Fruit fly (Drosophila melanogaster) whole organism, embryonic: ENCODE data around the gene CG18662.

Experiments used
- Atf-2 ChIP-seq: fragments of 200-800 bp; sonication (Bioruptor generic); optimal IDR thresholded peaks from 2 replicates; lab custom pipeline; 2016; ENCODE audit warnings: missing biosample characterization, missing genetic modification characterization
- Atf3 ChIP-seq: fragments of 200-800 bp; sonication (Bioruptor generic); optimal IDR thresholded peaks from 3 replicates; lab custom pipeline; 2016; ENCODE audit warnings: missing biosample characterization, missing genetic modification characterization
- B-H1 ChIP-seq: fragments of 200-800 bp; sonication (Bioruptor generic); IDR thresholded peaks from 3 replicates; pipeline ENCODE4 v1.3.6; 2022; ENCODE audit warnings: missing biosample characterization, missing genetic modification characterization
- BEAF-32 ChIP-seq: fragments of 200-800 bp; sonication (Bioruptor generic); optimal IDR thresholded peaks from 3 replicates; lab custom pipeline; 2017; ENCODE audit warnings: missing biosample characterization, missing genetic modification characterization, mild to moderate bottlenecking, moderate library complexity, missing genetic modification reagents
- CG11695 ChIP-seq: fragments of 200-800 bp; sonication (Bioruptor generic); IDR thresholded peaks from 3 replicates; pipeline ENCODE4 v1.3.6; 2022; ENCODE audit warnings: missing biosample characterization, missing genetic modification characterization
- CG12391 ChIP-seq: fragments of 200-800 bp; sonication (Bioruptor generic); optimal IDR thresholded peaks from 3 replicates; lab custom pipeline; 2018; ENCODE audit warnings: missing biosample characterization, mild to moderate bottlenecking, missing genetic modification characterization, moderate library complexity
- CG13287 ChIP-seq: fragments of 200-800 bp; sonication (Bioruptor generic); IDR thresholded peaks from 2 replicates; pipeline ENCODE4 v1.3.6; 2022; ENCODE audit warnings: missing biosample characterization, missing genetic modification characterization; ENCODE audit not compliant: partially characterized antibody
- CG14667 ChIP-seq: fragments of 200-800 bp; sonication (Bioruptor generic); IDR thresholded peaks from 2 replicates; pipeline ENCODE4 v1.3.6; 2022; ENCODE audit warnings: missing biosample characterization, missing genetic modification characterization
- CG15514 ChIP-seq: fragments of 200-800 bp; sonication (Bioruptor generic); optimal IDR thresholded peaks from 3 replicates; lab custom pipeline; 2017; ENCODE audit warnings: missing biosample characterization, missing genetic modification characterization, mild to moderate bottlenecking, moderate library complexity, missing genetic modification reagents
- CG16779 ChIP-seq: fragments of 200-800 bp; sonication (Bioruptor generic); IDR thresholded peaks from 2 replicates; pipeline ENCODE4 v1.3.6; 2022; ENCODE audit warnings: missing biosample characterization, missing genetic modification characterization
- CG16863 ChIP-seq: fragments of 200-800 bp; sonication (Bioruptor generic); optimal IDR thresholded peaks from 3 replicates; lab custom pipeline; 2016; ENCODE audit warnings: missing biosample characterization, missing genetic modification characterization
- CG17361 ChIP-seq: fragments of 200-800 bp; sonication (Bioruptor generic); IDR thresholded peaks from 3 replicates; pipeline ENCODE4 v1.3.6; 2022; ENCODE audit warnings: missing biosample characterization, missing genetic modification characterization
- CG17612 ChIP-seq: fragments of 200-800 bp; sonication (Bioruptor generic); IDR thresholded peaks from 2 replicates; pipeline ENCODE4 v1.3.6; 2022; ENCODE audit warnings: missing biosample characterization, missing genetic modification characterization
- CG18619 ChIP-seq: fragments of 200-800 bp; sonication (Bioruptor generic); optimal IDR thresholded peaks from 3 replicates; lab custom pipeline; 2017; ENCODE audit warnings: missing biosample characterization, mild to moderate bottlenecking, missing genetic modification characterization
- CG31224 ChIP-seq: fragments of 200-800 bp; sonication (Bioruptor generic); IDR thresholded peaks from 2 replicates; pipeline ENCODE4 v1.3.6; 2022; ENCODE audit warnings: missing biosample characterization, missing genetic modification characterization
- CG32532 ChIP-seq: fragments of 200-800 bp; sonication (Bioruptor generic); IDR thresholded peaks from 2 replicates; pipeline ENCODE4 v1.3.6; 2022; ENCODE audit warnings: missing biosample characterization, missing genetic modification characterization
- CG34376 ChIP-seq: fragments of 200-800 bp; sonication (Bioruptor generic); optimal IDR thresholded peaks from 2 replicates; lab custom pipeline; 2018; ENCODE audit warnings: missing biosample characterization, mild to moderate bottlenecking, missing genetic modification characterization
- CG34422 ChIP-seq: fragments of 200-800 bp; sonication (Bioruptor generic); IDR thresholded peaks from 3 replicates; pipeline ENCODE4 v1.3.6; 2022; ENCODE audit warnings: missing biosample characterization, missing genetic modification characterization
- CG4328 ChIP-seq: fragments of 200-800 bp; sonication (Bioruptor generic); optimal IDR thresholded peaks from 3 replicates; lab custom pipeline; 2017; ENCODE audit warnings: missing biosample characterization, missing genetic modification reagents, missing genetic modification characterization
- CG5953 ChIP-seq: fragments of 200-800 bp; sonication (Bioruptor generic); IDR thresholded peaks from 2 replicates; pipeline ENCODE4 v1.3.6; 2022; ENCODE audit warnings: missing biosample characterization, missing genetic modification characterization
- CG6254 ChIP-seq: fragments of 200-800 bp; sonication (Bioruptor generic); optimal IDR thresholded peaks from 3 replicates; lab custom pipeline; 2017; ENCODE audit warnings: mild to moderate bottlenecking, missing biosample characterization, missing genetic modification reagents, missing genetic modification characterization
- CG6813 ChIP-seq: fragments of 200-800 bp; sonication (Bioruptor generic); optimal IDR thresholded peaks from 2 replicates; lab custom pipeline; 2017; ENCODE audit warnings: missing biosample characterization, missing genetic modification characterization, mild to moderate bottlenecking, moderate library complexity, missing genetic modification reagents
- CG8290 ChIP-seq, 3 experiments: fragments of 200-800 bp; sonication (Bioruptor generic); optimal IDR thresholded peaks; 2 replicates each; lab custom pipeline; 2016 to 2019; ENCODE audit warnings: missing biosample characterization in 3 of 3, missing genetic modification characterization in 3 of 3, mild to moderate bottlenecking in 2 of 3, moderate library complexity in 1 of 3
- CG9876 ChIP-seq: fragments of 200-800 bp; sonication (Bioruptor generic); optimal IDR thresholded peaks from 2 replicates; lab custom pipeline; 2016; ENCODE audit warnings: missing biosample characterization, missing genetic modification characterization
- D19B ChIP-seq: fragments of 200-800 bp; sonication (Bioruptor generic); optimal IDR thresholded peaks from 2 replicates; lab custom pipeline; 2017; ENCODE audit warnings: missing biosample characterization, mild to moderate bottlenecking, missing genetic modification characterization
- Dbx ChIP-seq: fragments of 200-800 bp; sonication (Bioruptor generic); IDR thresholded peaks from 3 replicates; pipeline ENCODE4 v1.3.6; 2022; ENCODE audit warnings: missing biosample characterization, missing genetic modification characterization
- Dek ChIP-seq: fragments of 200-800 bp; sonication (Bioruptor generic); optimal IDR thresholded peaks from 3 replicates; lab custom pipeline; 2019; ENCODE audit warnings: missing biosample characterization, mild to moderate bottlenecking, missing genetic modification characterization, moderate library complexity
- Dfd ChIP-seq, 2 experiments: fragments of >200 bp; optimal IDR thresholded peaks; 2 replicates each; lab custom pipeline; 2017; ENCODE audit warnings: missing biosample characterization in 2 of 2, missing genetic modification characterization in 2 of 2
- Dip3 ChIP-seq: fragments of 200-800 bp; sonication (Bioruptor generic); optimal IDR thresholded peaks from 3 replicates; lab custom pipeline; 2016; ENCODE audit warnings: missing biosample characterization, missing genetic modification characterization
- Dref ChIP-seq: fragments of 200-800 bp; sonication (Bioruptor generic); IDR thresholded peaks from 2 replicates; pipeline ENCODE4 v1.3.6; 2022; ENCODE audit warnings: missing biosample characterization, missing genetic modification characterization
- Drgx ChIP-seq: fragments of 200-800 bp; sonication (Bioruptor generic); IDR thresholded peaks from 2 replicates; pipeline ENCODE4 v1.3.6; 2022; ENCODE audit warnings: missing biosample characterization, missing genetic modification characterization
- Ets65A ChIP-seq: fragments of 200-800 bp; sonication (Bioruptor generic); peaks from one replicate; lab custom pipeline; 2016; ENCODE audit warnings: missing biosample characterization, missing genetic modification characterization
- Fer3 ChIP-seq: fragments of 200-800 bp; sonication (Bioruptor generic); optimal IDR thresholded peaks from 2 replicates; lab custom pipeline; 2018; ENCODE audit warnings: missing biosample characterization, mild to moderate bottlenecking, missing genetic modification characterization, moderate library complexity
- Lpt ChIP-seq: fragments of >200 bp; optimal IDR thresholded peaks from 2 replicates; lab custom pipeline; 2018; ENCODE audit warnings: missing biosample characterization, missing genetic modification characterization
- MBD-R2 ChIP-seq: fragments of 200-800 bp; sonication (Bioruptor generic); IDR thresholded peaks from 2 replicates; pipeline ENCODE4 v1.3.6; 2022; ENCODE audit warnings: missing biosample characterization, missing genetic modification characterization
- NFAT ChIP-seq: fragments of 200-800 bp; sonication (Bioruptor generic); IDR thresholded peaks from 2 replicates; pipeline ENCODE4 v1.3.6; 2022; ENCODE audit warnings: missing biosample characterization, missing genetic modification characterization
- Oli ChIP-seq: fragments of 200-800 bp; sonication (Bioruptor generic); optimal IDR thresholded peaks from 2 replicates; lab custom pipeline; 2018; ENCODE audit warnings: missing biosample characterization, mild to moderate bottlenecking, missing genetic modification characterization, moderate library complexity
- PHDP ChIP-seq: fragments of 200-800 bp; sonication (Bioruptor generic); optimal IDR thresholded peaks from 3 replicates; lab custom pipeline; 2018; ENCODE audit warnings: missing biosample characterization, mild to moderate bottlenecking, missing genetic modification characterization, moderate library complexity
- amos ChIP-seq: fragments of 200-800 bp; sonication (Bioruptor generic); IDR thresholded peaks from 2 replicates; pipeline ENCODE4 v1.3.6; 2022; ENCODE audit warnings: missing biosample characterization, missing genetic modification characterization; ENCODE audit not compliant: partially characterized antibody
- ap ChIP-seq: fragments of 200-800 bp; sonication (Bioruptor generic); IDR thresholded peaks from 2 replicates; pipeline ENCODE4 v1.3.6; 2022; ENCODE audit warnings: missing biosample characterization, missing genetic modification characterization
- dimm ChIP-seq: fragments of 200-800 bp; sonication (Bioruptor generic); IDR thresholded peaks from 2 replicates; pipeline ENCODE4 v1.3.6; 2022; ENCODE audit warnings: missing biosample characterization, missing genetic modification characterization
- esg ChIP-seq: fragments of 200-800 bp; sonication (Bioruptor generic); conservative IDR thresholded peaks from 2 replicates; pipeline ENCODE4 v1.3.6; 2022; ENCODE audit warnings: missing biosample characterization, missing genetic modification characterization
- fd3F ChIP-seq: fragments of 200-800 bp; sonication (Bioruptor generic); optimal IDR thresholded peaks from 2 replicates; lab custom pipeline; 2018; ENCODE audit warnings: missing biosample characterization, mild to moderate bottlenecking, missing genetic modification characterization, moderate library complexity
- grn ChIP-seq: fragments of 200-800 bp; sonication (Bioruptor generic); optimal IDR thresholded peaks from 3 replicates; lab custom pipeline; 2017; ENCODE audit warnings: missing biosample characterization, missing genetic modification characterization
- h ChIP-seq: fragments of >200 bp; optimal IDR thresholded peaks from 2 replicates; lab custom pipeline; 2017
- lbe ChIP-seq: fragments of 200-800 bp; sonication (Bioruptor generic); optimal IDR thresholded peaks from 2 replicates; lab custom pipeline; 2016; ENCODE audit warnings: missing biosample characterization, mild to moderate bottlenecking, missing genetic modification characterization
- peb ChIP-seq: fragments of 200-800 bp; sonication (Bioruptor generic); IDR thresholded peaks from 2 replicates; pipeline ENCODE4 v1.3.6; 2022; ENCODE audit warnings: missing biosample characterization, missing genetic modification characterization
- run ChIP-seq: fragments of 200-800 bp; sonication (Bioruptor generic); optimal IDR thresholded peaks from 3 replicates; lab custom pipeline; 2018; ENCODE audit warnings: missing biosample characterization, mild to moderate bottlenecking, missing genetic modification characterization
- schlank ChIP-seq: fragments of 200-800 bp; sonication (Bioruptor generic); optimal IDR thresholded peaks from 2 replicates; lab custom pipeline; 2018; ENCODE audit warnings: missing biosample characterization, mild to moderate bottlenecking, missing genetic modification characterization
- shn ChIP-seq: fragments of 200-800 bp; sonication (Bioruptor generic); optimal IDR thresholded peaks from 3 replicates; lab custom pipeline; 2016; ENCODE audit warnings: missing biosample characterization, missing genetic modification characterization
- trh ChIP-seq: fragments of 200-800 bp; sonication (Bioruptor generic); optimal IDR thresholded peaks from 2 replicates; lab custom pipeline; 2016; ENCODE audit warnings: missing biosample characterization, missing genetic modification characterization

CG18662 gene

DNA sequence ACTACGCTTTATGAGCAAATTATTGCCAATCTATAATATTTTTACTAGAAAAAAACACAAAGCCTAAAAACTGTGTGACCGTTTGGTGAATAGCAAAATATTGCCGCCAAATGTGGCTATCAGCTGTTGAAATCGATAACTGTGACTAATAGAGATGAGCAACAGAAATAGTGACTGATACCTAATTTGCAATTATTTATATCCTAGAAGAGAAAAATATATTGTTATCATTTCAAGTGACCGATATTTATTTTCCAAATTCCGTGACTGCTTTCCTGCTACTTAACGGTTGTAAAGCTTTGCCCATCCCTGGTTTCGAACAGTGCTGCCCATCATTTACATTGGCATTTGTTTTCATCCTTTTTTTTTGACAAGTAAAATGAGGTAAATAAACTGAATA, 16.8 kb downstream of the CG18662 start, which contains the start of the genes alien and CG18661 (continued):
- TF ChIP-seq CG13287 (GFP tag; lab: Robert Waterston, UW) (peak; percentile 81), D19B (GFP tag; lab: Kevin White, UChicago) (peak; percentile 43), MBD-R2 (GFP tag; lab: Robert Waterston, UW) (peak; percentile 99), peb (GFP tag; lab: Robert Waterston, UW) (peak; percentile 85), CG12391 (tag; lab: Kevin White, UChicago) (peak; percentile 79), CG6813 (no peak), CG11695 (peak; percentile 89), ap (GFP tag; lab: Robert Waterston, UW) (peak; percentile 91), CG34376 (GFP tag; lab: Kevin White, UChicago) (peak; percentile 4), Atf3 (peak; percentile 94), Dbx (peak; percentile 98), CG17612 (GFP tag; lab: Robert Waterston, UW) (peak; percentile 45), Lpt (GFP tag; lab: Kevin White, UChicago) (no peak), Dfd (GFP tag; optimal IDR thresholded peaks at IDR 0.05; lab: Kevin White, UChicago) (no peak), esg (GFP tag; lab: Robert Waterston, UW) (peak; percentile 98), lbe (GFP tag; lab: Kevin White, UChicago) (no peak), NFAT (GFP tag; lab: Robert Waterston, UW) (peak; percentile 92), CG4328 (peak; percentile 10), fd3F (GFP tag; lab: Kevin White, UChicago) (peak; percentile 44), grn (GFP tag; lab: Kevin White, UChicago) (peak; percentile 69), B-H1 (GFP tag; lab: Robert Waterston, UW) (peak; percentile 84), schlank (peak; percentile 66), PHDP (tag; lab: Kevin White, UChicago) (peak; percentile 72), h (lab: Kevin White, UChicago) (no peak), CG5953 (peak; percentile 91), run (tag; lab: Kevin White, UChicago) (peak; percentile 54), CG14667 (GFP tag; lab: Robert Waterston, UW) (peak; percentile 80), CG31224 (peak; percentile 74), CG17361 (GFP tag; lab: Robert Waterston, UW) (peak; percentile 73), CG34422 (GFP tag; lab: Robert Waterston, UW) (peak; percentile 93; the same call in 2 of the 3 replicates), CG18619 (peak; percentile 82), Oli (tag; lab: Kevin White, UChicago) (peak; percentile 40), CG32532 (peak; percentile 92), amos (peak; percentile 62), CG16863 (GFP tag; lab: Kevin White, UChicago) (peak; percentile 40), CG15514 (GFP tag; lab: Kevin White, UChicago) (peak; percentile 65), Dref (GFP tag; lab: Robert Waterston, UW) (peak; percentile 74), Fer3 (peak; percentile 50), CG8290 (GFP tag; optimal IDR thresholded peaks at IDR 0.05; lab: Kevin White, UChicago) (peak; percentile 89), CG8290 (tag; optimal IDR thresholded peaks at IDR 0.05; lab: Kevin White, UChicago) (peak in 1 of 2 experiments; percentile 90), CG16779 (GFP tag; lab: Robert Waterston, UW) (peak; percentile 64), Dek (tag; lab: Kevin White, UChicago) (peak; percentile 84), dimm (GFP tag; lab: Robert Waterston, UW) (peak; percentile 89), BEAF-32 (GFP tag; lab: Kevin White, UChicago) (peak; percentile 73), Dip3 (GFP tag; lab: Kevin White, UChicago) (peak; percentile 95), Atf-2 (GFP tag; lab: Kevin White, UChicago) (peak; percentile 95), shn (peak; percentile 76), Ets65A (peak; percentile 98), trh (GFP tag; lab: Kevin White, UChicago) (peak; percentile 91), CG9876 (GFP tag; lab: Kevin White, UChicago) (peak; percentile 77), Drgx (peak; percentile 75), CG6254 (GFP tag; lab: Kevin White, UChicago) (no peak)
